Worm (Caenorhabditis elegans) whole organism, L1 larva: ENCODE results near the gene mbk-2.

ENCODE experiments used
- C04F5.9 ChIP-seq: sonication (generic microtip); optimal IDR thresholded peaks from 2 replicates; lab custom pipeline; 2016; ENCODE audit warnings: missing genetic modification characterization, missing compliant biosample characterization
- C16A3.4 ChIP-seq: fragments of 150-350 bp; optimal IDR thresholded peaks from 2 replicates; lab custom pipeline; 2014; ENCODE audit warnings: missing biosample characterization, missing genetic modification characterization
- C34B4.2 ChIP-seq: sonication (generic microtip); optimal IDR thresholded peaks from 2 replicates; lab custom pipeline; 2017; ENCODE audit warnings: mild to moderate bottlenecking, missing genetic modification characterization, missing compliant biosample characterization
- Y116A8C.19 ChIP-seq: sonication (generic microtip); optimal IDR thresholded peaks from 2 replicates; lab custom pipeline; 2016; ENCODE audit warnings: missing compliant biosample characterization, missing genetic modification characterization, borderline replicate concordance
- aly-2 ChIP-seq: fragments of 150-350 bp; optimal IDR thresholded peaks from 2 replicates; lab custom pipeline; 2014; ENCODE audit warnings: missing biosample characterization, missing genetic modification characterization
- ama-1 ChIP-seq: fragments of 150-350 bp; optimal IDR thresholded peaks from 2 replicates; lab custom pipeline; 2014
- blmp-1 ChIP-seq: fragments of 150-350 bp; optimal IDR thresholded peaks from 2 replicates; lab custom pipeline; 2014; ENCODE audit warnings: missing biosample characterization, missing genetic modification characterization
- ceh-88 ChIP-seq: fragments of 200-800 bp; sonication (Bioruptor generic); IDR thresholded peaks from 2 replicates; pipeline ENCODE4 v1.3.6; 2022; ENCODE audit warnings: missing genetic modification characterization, missing compliant biosample characterization
- ceh-90 ChIP-seq: sonication (generic microtip); optimal IDR thresholded peaks from 2 replicates; lab custom pipeline; 2016; ENCODE audit warnings: missing genetic modification characterization, missing compliant biosample characterization
- ces-1 ChIP-seq: fragments of 150-350 bp; optimal IDR thresholded peaks from 2 replicates; lab custom pipeline; 2014; ENCODE audit warnings: missing biosample characterization, missing genetic modification reagents, missing genetic modification characterization
- dsc-1 ChIP-seq: sonication (generic microtip); optimal IDR thresholded peaks from 2 replicates; lab custom pipeline; 2016; ENCODE audit warnings: mild to moderate bottlenecking, missing genetic modification characterization, missing compliant biosample characterization
- efl-1 ChIP-seq, 4 experiments: fragments of 150-350 bp; optimal IDR thresholded peaks in 3 of 4; peaks in 1 of 4; 1 replicate in 1 of 4; 2 replicates in 3 of 4; lab custom pipeline; 2014; ENCODE audit warnings: missing biosample characterization in 2 of 4, missing genetic modification characterization in 2 of 4, missing genetic modification reagents in 2 of 4
- egl-27 ChIP-seq, 2 experiments: fragments of 150-350 bp in 1 of 2; sonication (generic microtip); optimal IDR thresholded peaks; 3 replicates each; lab custom pipeline; 2017 to 2018; ENCODE audit warnings: missing biosample characterization in 2 of 2, missing genetic modification characterization in 2 of 2, missing genetic modification reagents in 2 of 2
- elt-2 ChIP-seq: sonication (generic microtip); optimal IDR thresholded peaks from 2 replicates; lab custom pipeline; 2016; ENCODE audit warnings: missing genetic modification characterization, mild to moderate bottlenecking, inconsistent platforms, missing compliant biosample characterization, missing genetic modification reagents
- elt-3 ChIP-seq, 6 experiments: fragments of 150-350 bp in 1 of 6; sonication (generic microtip); optimal IDR thresholded peaks; 2 replicates each; lab custom pipeline; 2017 to 2018; ENCODE audit warnings: missing biosample characterization in 6 of 6, missing genetic modification characterization in 6 of 6, inconsistent platforms in 1 of 6
- ets-5 ChIP-seq: fragments of 200-800 bp; sonication (Bioruptor generic); IDR thresholded peaks from 2 replicates; pipeline ENCODE4 v1.3.6; 2022; ENCODE audit warnings: missing genetic modification characterization, missing compliant biosample characterization
- fkh-10 ChIP-seq: sonication (generic microtip); optimal IDR thresholded peaks from 2 replicates; lab custom pipeline; 2017; ENCODE audit warnings: missing biosample characterization, missing genetic modification reagents, missing genetic modification characterization
- fkh-8 ChIP-seq: sonication (generic microtip); optimal IDR thresholded peaks from 2 replicates; lab custom pipeline; 2016; ENCODE audit warnings: mild to moderate bottlenecking, missing genetic modification characterization, missing compliant biosample characterization
- fos-1 ChIP-seq: fragments of 150-350 bp; optimal IDR thresholded peaks from 2 replicates; lab custom pipeline; 2014; ENCODE audit warnings: missing biosample characterization, missing genetic modification characterization
- hlh-4 ChIP-seq: sonication (generic microtip); optimal IDR thresholded peaks from 2 replicates; lab custom pipeline; 2016; ENCODE audit warnings: mild to moderate bottlenecking, missing genetic modification characterization, missing compliant biosample characterization
- irx-1 ChIP-seq: sonication (generic microtip); optimal IDR thresholded peaks from 2 replicates; lab custom pipeline; 2016; ENCODE audit warnings: missing genetic modification characterization, missing compliant biosample characterization
- isw-1 ChIP-seq: fragments of 200-800 bp; sonication (Bioruptor generic); IDR thresholded peaks from 2 replicates; pipeline ENCODE4 v1.3.6; 2022; ENCODE audit warnings: missing genetic modification characterization, missing compliant biosample characterization
- lin-13 ChIP-seq: fragments of 150-350 bp; optimal IDR thresholded peaks from 2 replicates; lab custom pipeline; 2014; ENCODE audit warnings: missing biosample characterization, missing genetic modification reagents, missing genetic modification characterization
- lin-14 ChIP-seq: fragments of 200-800 bp; sonication (Bioruptor generic); optimal IDR thresholded peaks from 2 replicates; lab custom pipeline; 2018; ENCODE audit warnings: mild to moderate bottlenecking, missing genetic modification characterization, moderate library complexity, missing compliant biosample characterization
- lin-15B ChIP-seq: fragments of 150-350 bp; sonication (generic microtip); optimal IDR thresholded peaks from 3 replicates; lab custom pipeline; 2014; ENCODE audit warnings: missing biosample characterization, missing genetic modification characterization
- lin-35 ChIP-seq, 2 experiments: fragments of 150-350 bp; optimal IDR thresholded peaks; 2 replicates each; lab custom pipeline; 2014; ENCODE audit warnings: missing biosample characterization in 2 of 2, missing genetic modification characterization in 2 of 2, missing genetic modification reagents in 2 of 2
- lir-3 ChIP-seq: sonication (generic microtip); optimal IDR thresholded peaks from 2 replicates; lab custom pipeline; 2016; ENCODE audit warnings: mild to moderate bottlenecking, missing genetic modification characterization, moderate library complexity, missing compliant biosample characterization; ENCODE audit not compliant: poor library complexity
- lsy-2 ChIP-seq, 2 experiments: fragments of 150-350 bp; optimal IDR thresholded peaks; 2 replicates each; lab custom pipeline; 2014; ENCODE audit warnings: missing biosample characterization in 2 of 2, missing genetic modification characterization in 2 of 2
- mab-9 ChIP-seq: fragments of 200-800 bp; sonication (Bioruptor generic); IDR thresholded peaks from 2 replicates; pipeline ENCODE4 v1.3.6; 2022; ENCODE audit warnings: missing genetic modification reagents, missing genetic modification characterization, missing compliant biosample characterization
- mef-2 ChIP-seq: fragments of 150-350 bp; optimal IDR thresholded peaks from 2 replicates; lab custom pipeline; 2014; ENCODE audit warnings: missing biosample characterization, missing genetic modification characterization
- nhr-11 ChIP-seq: fragments of 150-350 bp; optimal IDR thresholded peaks from 2 replicates; lab custom pipeline; 2014; ENCODE audit warnings: missing biosample characterization, missing genetic modification characterization
- nhr-20 ChIP-seq: sonication (generic microtip); optimal IDR thresholded peaks from 2 replicates; lab custom pipeline; 2016; ENCODE audit warnings: mild to moderate bottlenecking, missing genetic modification characterization, missing compliant biosample characterization
- nhr-28 ChIP-seq: fragments of 150-350 bp; optimal IDR thresholded peaks from 2 replicates; lab custom pipeline; 2014; ENCODE audit warnings: missing biosample characterization, missing genetic modification characterization
- nhr-47 ChIP-seq: sonication (generic microtip); optimal IDR thresholded peaks from 2 replicates; lab custom pipeline; 2016; ENCODE audit warnings: mild to moderate bottlenecking, missing genetic modification characterization, moderate library complexity, missing compliant biosample characterization
- nhr-71 ChIP-seq: sonication (generic microtip); optimal IDR thresholded peaks from 2 replicates; lab custom pipeline; 2016; ENCODE audit warnings: mild to moderate bottlenecking, missing genetic modification characterization, moderate library complexity, missing compliant biosample characterization
- nhr-76 ChIP-seq: sonication (generic microtip); optimal IDR thresholded peaks from 2 replicates; lab custom pipeline; 2017; ENCODE audit warnings: missing biosample characterization, missing genetic modification characterization
- nhr-84 ChIP-seq: sonication (generic microtip); optimal IDR thresholded peaks from 2 replicates; lab custom pipeline; 2017; ENCODE audit warnings: missing biosample characterization, missing genetic modification characterization
- nhr-90 ChIP-seq: sonication (generic microtip); optimal IDR thresholded peaks from 2 replicates; lab custom pipeline; 2016; ENCODE audit warnings: mild to moderate bottlenecking, missing genetic modification characterization, missing compliant biosample characterization; ENCODE audit not compliant: poor library complexity
- pqm-1 ChIP-seq: sonication (generic microtip); optimal IDR thresholded peaks from 3 replicates; lab custom pipeline; 2017; ENCODE audit warnings: missing biosample characterization, missing genetic modification characterization
- rnt-1 ChIP-seq: sonication (generic microtip); optimal IDR thresholded peaks from 2 replicates; lab custom pipeline; 2016; ENCODE audit warnings: mild to moderate bottlenecking, missing genetic modification characterization, moderate library complexity, missing compliant biosample characterization
- skn-1 ChIP-seq: fragments of 150-350 bp; optimal IDR thresholded peaks from 2 replicates; lab custom pipeline; 2014; ENCODE audit warnings: missing biosample characterization, missing genetic modification characterization
- snu-23 ChIP-seq: sonication (generic microtip); optimal IDR thresholded peaks from 2 replicates; lab custom pipeline; 2016; ENCODE audit warnings: missing genetic modification characterization, missing compliant biosample characterization
- sup-37 ChIP-seq: fragments of 200-800 bp; sonication (Bioruptor generic); optimal IDR thresholded peaks from 2 replicates; lab custom pipeline; 2018; ENCODE audit warnings: mild to moderate bottlenecking, missing genetic modification characterization, missing compliant biosample characterization
- tbx-2 ChIP-seq: sonication (generic microtip); optimal IDR thresholded peaks from 2 replicates; lab custom pipeline; 2016; ENCODE audit warnings: missing genetic modification characterization, missing compliant biosample characterization
- unc-62 ChIP-seq: fragments of 150-350 bp; optimal IDR thresholded peaks from 2 replicates; lab custom pipeline; 2014; ENCODE audit warnings: missing biosample characterization, missing genetic modification reagents, missing genetic modification characterization

Gene mbk-2

DNA sequence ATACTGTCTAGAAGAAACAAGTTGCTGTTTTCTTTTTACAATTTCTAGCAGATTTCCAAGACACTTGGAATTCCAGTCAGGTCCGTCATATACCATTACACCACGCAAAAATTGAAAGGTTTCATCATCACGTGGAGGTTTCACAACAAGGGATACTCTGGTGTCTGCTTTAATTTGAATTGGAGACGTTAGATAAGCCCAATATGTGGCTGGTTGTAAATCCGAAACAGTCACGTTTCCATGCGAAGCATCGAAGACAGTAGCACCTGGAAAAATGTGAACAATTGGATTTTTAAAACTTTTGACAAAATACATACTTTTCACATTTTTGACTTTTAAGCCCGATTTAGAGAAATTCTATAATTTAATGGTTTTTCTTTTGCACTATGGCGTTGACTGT, 18.3 kb upstream of the mbk-2 start:
- no peak for TF ChIP-seq elt-2
- no peak for TF ChIP-seq fkh-10 (GFP tag; lab: Kevin White, UChicago)
- TF ChIP-seq nhr-90 (tag; lab: Kevin White, UChicago): no peak
- no peak for TF ChIP-seq ets-5 (GFP tag; lab: Robert Waterston, UW)

ce11 chrIV:12991629-12992028, 17.3 kb upstream of the mbk-2 start, which contains the start of gene K10D11.5:
Gene K10D11.5 (minus strand): TSS chrIV:12991843.
- TF ChIP-seq ceh-90: no peak
- peak; percentile 45 for TF ChIP-seq elt-2

DNA sequence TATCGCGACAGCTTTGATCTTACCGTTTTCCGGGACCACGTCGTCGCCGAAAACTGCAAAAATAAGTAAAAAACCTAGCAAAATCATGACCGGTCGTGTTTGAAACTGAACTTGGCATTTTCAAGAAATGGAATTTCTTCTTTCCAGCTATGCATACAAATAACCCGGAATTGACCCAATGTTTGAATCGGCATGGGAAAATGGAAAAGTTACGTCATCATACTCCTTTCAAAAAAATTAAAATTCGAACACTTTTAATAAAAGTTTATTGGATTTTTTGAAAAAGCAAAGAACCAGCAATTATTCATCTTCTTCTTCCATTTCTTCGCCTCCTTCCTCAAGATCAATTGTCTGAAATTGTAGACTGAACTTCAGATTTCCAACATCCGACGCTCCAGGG, 14.6 kb upstream of the mbk-2 start, which contains the start of gene K10D11.4:
Gene K10D11.4, minus strand, starts transcription at position 101 of the 400 bp plus-strand sequence.
- TF ChIP-seq sup-37 (GFP tag; lab: Kevin White, UChicago): no peak
- no peak for TF ChIP-seq C16A3.4 (tag; lab: Kevin White, UChicago)
- no peak for TF ChIP-seq mab-9 (GFP tag; lab: Robert Waterston, UW)
- no peak for TF ChIP-seq lir-3 (tag; lab: Kevin White, UChicago)
- no peak for TF ChIP-seq efl-1 (optimal IDR thresholded peaks at IDR 0.05; lab: Kevin White, UChicago)
- no peak for TF ChIP-seq efl-1 (GFP tag; optimal IDR thresholded peaks at IDR 0.05 in 1 of 2; lab: Kevin White, UChicago)
- no peak for TF ChIP-seq irx-1 (tag; lab: Kevin White, UChicago)
- no peak for TF ChIP-seq isw-1 (GFP tag; lab: Robert Waterston, UW)
- TF ChIP-seq nhr-84 (tag; lab: Kevin White, UChicago): no peak
- no peak for TF ChIP-seq fos-1 (tag; lab: Kevin White, UChicago)
- TF ChIP-seq pqm-1 (tag; lab: Kevin White, UChicago): no peak
- TF ChIP-seq nhr-11 (tag; lab: Kevin White, UChicago): no peak
- TF ChIP-seq hlh-4: no peak
- no peak for TF ChIP-seq snu-23 (GFP tag; lab: Kevin White, UChicago)
- TF ChIP-seq egl-27 (tag; optimal IDR thresholded peaks at IDR 0.05; lab: Kevin White, UChicago): no peak
- no peak for TF ChIP-seq ceh-88 (GFP tag; lab: Robert Waterston, UW)
- no peak for TF ChIP-seq lin-14 (GFP tag; lab: Kevin White, UChicago)
- no peak for TF ChIP-seq nhr-28 (tag; lab: Kevin White, UChicago)
- no peak for TF ChIP-seq aly-2 (tag; lab: Kevin White, UChicago)
- no peak for TF ChIP-seq ces-1 (GFP tag; lab: Kevin White, UChicago)
- TF ChIP-seq nhr-71 (tag; lab: Kevin White, UChicago): no peak

ce11 chrIV:12995886-12996285, 13.1 kb upstream of the mbk-2 start, which contains the start of gene K10D11.7:
Gene K10D11.7 (minus strand): TSS chrIV:12995986.
- TF ChIP-seq skn-1 (tag; lab: Kevin White, UChicago): no peak
- no peak for TF ChIP-seq lsy-2 (tag; optimal IDR thresholded peaks at IDR 0.05; lab: Kevin White, UChicago)

- peak; percentile 77 for TF ChIP-seq blmp-1 (tag; lab: Kevin White, UChicago)
- TF ChIP-seq nhr-20 (tag; lab: Kevin White, UChicago): peak; percentile 16
- peak in 2 of 6 experiments; percentile 27 to 72 for TF ChIP-seq elt-3 (tag; optimal IDR thresholded peaks at IDR 0.05; lab: Kevin White, UChicago)
- no peak for TF ChIP-seq lin-15B
- no peak for TF ChIP-seq nhr-47 (tag; lab: Kevin White, UChicago)
- TF ChIP-seq hlh-4: no peak
- no peak for TF ChIP-seq fkh-8 (tag; lab: Kevin White, UChicago)
- no peak for TF ChIP-seq nhr-84 (tag; lab: Kevin White, UChicago)
- no peak for TF ChIP-seq nhr-76
- TF ChIP-seq lin-13 (GFP tag; lab: Kevin White, UChicago): no peak
- TF ChIP-seq lsy-2 (tag; optimal IDR thresholded peaks at IDR 0.05; lab: Kevin White, UChicago): no peak
- no peak for TF ChIP-seq tbx-2 (tag; lab: Kevin White, UChicago)
- no peak for TF ChIP-seq rnt-1
- no peak for TF ChIP-seq elt-2
- no peak for TF ChIP-seq ets-5 (GFP tag; lab: Robert Waterston, UW)
- TF ChIP-seq lin-14 (GFP tag; lab: Kevin White, UChicago): peak; percentile 29
- TF ChIP-seq unc-62 (GFP tag; lab: Kevin White, UChicago): no peak
- TF ChIP-seq C34B4.2 (tag; lab: Kevin White, UChicago): no peak
- TF ChIP-seq ama-1: no peak
- no peak for TF ChIP-seq dsc-1 (tag; lab: Kevin White, UChicago)
- no peak for TF ChIP-seq mab-9 (GFP tag; lab: Robert Waterston, UW)
- no peak for TF ChIP-seq Y116A8C.19 (tag; lab: Kevin White, UChicago)
- no peak for TF ChIP-seq mef-2 (tag; lab: Kevin White, UChicago)
- peak in 1 of 2 experiments; percentile 13 for TF ChIP-seq lin-35 (GFP tag; optimal IDR thresholded peaks at IDR 0.05; lab: Kevin White, UChicago)
- TF ChIP-seq C04F5.9 (tag; lab: Kevin White, UChicago): no peak
Observed at ce11 chrIV:12997560-12997959, 11.4 kb upstream of the mbk-2 start.
